Worm (Caenorhabditis elegans): ENCODE measurements around the gene T24A6.20.

The T24A6.20 gene

DNA sequence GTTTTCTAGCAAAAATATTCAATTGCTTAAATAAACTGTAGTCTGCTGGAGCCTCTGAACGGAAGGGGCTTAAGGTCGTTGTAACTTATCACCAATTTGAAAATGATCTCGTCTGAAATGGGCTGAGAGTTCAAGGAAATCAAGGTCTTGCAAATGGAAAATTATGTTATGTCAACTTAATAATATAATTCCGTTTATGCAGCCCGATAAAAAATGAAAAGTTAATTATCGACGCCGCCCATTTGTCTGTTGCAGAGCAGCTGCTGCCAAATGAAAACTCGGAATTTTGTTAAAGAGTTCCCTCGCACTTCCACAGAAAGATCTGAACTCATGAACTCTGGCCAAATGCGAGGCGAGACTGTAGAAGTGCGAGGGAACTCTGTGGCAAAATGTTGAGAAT lies 11.8 kb upstream of the T24A6.20 start, which contains the start of gene srbc-67:
srbc-67 (minus strand) TSS at position 101 of the 400 bp plus-strand sequence.
- TF ChIP-seq blmp-1 (tag; optimal IDR thresholded peaks at IDR 0.05) (no peak), lin-39 (tag; optimal IDR thresholded peaks at IDR 0.05) (no peak), nhr-76 (tag; optimal IDR thresholded peaks at IDR 0.05) (no peak), unc-30 (tag; optimal IDR thresholded peaks at IDR 0.05) (no peak), pag-3 (tag; optimal IDR thresholded peaks at IDR 0.05; ENCODE audit: borderline replicate concordance, insufficient read depth) (no peak), aly-2 (tag; optimal IDR thresholded peaks at IDR 0.05) (no peak), nhr-90 (tag; optimal IDR thresholded peaks at IDR 0.05; ENCODE audit: poor library complexity) (no peak), nhr-12 (tag; optimal IDR thresholded peaks at IDR 0.05) (no peak), fkh-10 (GFP tag; optimal IDR thresholded peaks at IDR 0.05) (no peak), C34B4.2 (tag; optimal IDR thresholded peaks at IDR 0.05) (no peak), ces-1 (GFP tag; optimal IDR thresholded peaks at IDR 0.05) (no peak), ztf-4 (tag; optimal IDR thresholded peaks at IDR 0.05) (no peak), ztf-11 (tag; optimal IDR thresholded peaks at IDR 0.05) (no peak), nhr-237 (tag; optimal IDR thresholded peaks at IDR 0.05) (no peak), tbx-2 (tag; optimal IDR thresholded peaks at IDR 0.05) (no peak), lir-3 (tag; optimal IDR thresholded peaks at IDR 0.05; ENCODE audit: poor library complexity) (no peak), efl-1 (optimal IDR thresholded peaks at IDR 0.05) (no peak), efl-1 (GFP tag; optimal IDR thresholded peaks at IDR 0.05 in 1 of 2) (no peak), fkh-8 (tag; optimal IDR thresholded peaks at IDR 0.05) (no peak), zag-1 (tag; optimal IDR thresholded peaks at IDR 0.05) (no peak), skn-1 (tag; optimal IDR thresholded peaks at IDR 0.05) (no peak)

DNA sequence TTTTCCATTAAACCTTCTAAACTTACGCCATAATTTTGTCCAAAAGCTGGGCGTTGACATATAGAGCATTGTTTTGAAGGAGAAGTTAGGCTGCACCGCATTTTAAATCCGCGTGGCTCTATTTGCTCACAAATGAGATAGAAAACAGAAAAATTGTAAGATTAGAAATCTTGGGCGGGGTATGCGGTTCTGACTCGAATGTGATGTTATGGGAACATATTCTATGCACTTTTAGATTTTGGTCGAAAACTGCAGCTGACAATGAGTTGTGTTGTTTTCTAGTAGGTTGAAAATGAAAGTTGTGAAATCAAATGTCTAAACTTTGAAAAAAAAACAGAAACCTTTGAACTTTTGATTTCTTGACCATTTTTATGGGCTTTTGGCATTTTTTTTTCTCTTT lies 9.6 kb upstream of the T24A6.20 start, which contains the start of gene nhr-222:
nhr-222 (minus strand) TSS at position 101 of the 400 bp plus-strand sequence.
- no peak for TF ChIP-seq unc-98 (GFP tag; IDR thresholded peaks at IDR 0.05)
- TF ChIP-seq ama-1 (optimal IDR thresholded peaks at IDR 0.05): no peak
- no peak for TF ChIP-seq snu-23 (GFP tag; optimal IDR thresholded peaks at IDR 0.05)

DNA sequence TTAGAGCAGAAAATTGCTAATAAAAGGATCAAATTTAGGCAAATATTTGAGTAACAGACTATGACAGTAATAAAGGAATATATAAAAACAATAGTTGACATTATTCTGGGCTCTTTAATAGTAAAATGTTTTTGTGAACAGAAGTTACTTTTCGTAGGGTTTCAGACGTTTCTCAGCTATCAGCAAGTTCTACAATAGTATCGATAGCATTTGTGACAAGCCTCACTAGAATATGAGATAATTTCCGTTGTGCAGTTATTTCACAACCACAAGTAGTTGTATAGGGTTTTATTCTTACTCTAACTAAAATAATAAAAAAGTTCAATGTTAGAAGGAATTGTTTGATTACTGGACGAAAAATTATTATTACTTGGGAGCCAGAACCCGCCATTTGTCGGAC lies 6.4 kb upstream of the T24A6.20 start, which contains the start of gene srbc-68:
srbc-68 (minus strand) TSS at position 101 of the 400 bp plus-strand sequence.
- no peak for TF ChIP-seq fkh-10 (GFP tag; optimal IDR thresholded peaks at IDR 0.05)
- TF ChIP-seq irx-1 (tag; optimal IDR thresholded peaks at IDR 0.05): no peak
- TF ChIP-seq grh-1 (GFP tag; IDR thresholded peaks at IDR 0.05): no peak
- no peak for TF ChIP-seq F16B12.6 (tag; optimal IDR thresholded peaks at IDR 0.05)
- no peak for TF ChIP-seq ceh-88 (GFP tag; IDR thresholded peaks at IDR 0.05)
- no peak for TF ChIP-seq C04F5.9 (tag; optimal IDR thresholded peaks at IDR 0.05)
- TF ChIP-seq tlp-1 (tag; optimal IDR thresholded peaks at IDR 0.05): no peak
- no peak for TF ChIP-seq vab-15 (tag; optimal IDR thresholded peaks at IDR 0.05)
- TF ChIP-seq lin-14 (GFP tag; optimal IDR thresholded peaks at IDR 0.05): no peak
- no peak for TF ChIP-seq isw-1 (GFP tag; IDR thresholded peaks at IDR 0.05)
- no peak for TF ChIP-seq ceh-63 (GFP tag; optimal IDR thresholded peaks at IDR 0.05)
- no peak for TF ChIP-seq nhr-20 (tag; optimal IDR thresholded peaks at IDR 0.05)
- no peak for TF ChIP-seq alr-1 (tag; optimal IDR thresholded peaks at IDR 0.05; ENCODE audit: borderline replicate concordance)
- TF ChIP-seq fkh-8 (tag; optimal IDR thresholded peaks at IDR 0.05): no peak
- TF ChIP-seq hlh-17 (GFP tag; optimal IDR thresholded peaks at IDR 0.05; ENCODE audit: borderline replicate concordance): no peak
- no peak for TF ChIP-seq C16A3.4 (tag; optimal IDR thresholded peaks at IDR 0.05)
- no peak for TF ChIP-seq dpl-1 (GFP tag; optimal IDR thresholded peaks at IDR 0.05)

DNA sequence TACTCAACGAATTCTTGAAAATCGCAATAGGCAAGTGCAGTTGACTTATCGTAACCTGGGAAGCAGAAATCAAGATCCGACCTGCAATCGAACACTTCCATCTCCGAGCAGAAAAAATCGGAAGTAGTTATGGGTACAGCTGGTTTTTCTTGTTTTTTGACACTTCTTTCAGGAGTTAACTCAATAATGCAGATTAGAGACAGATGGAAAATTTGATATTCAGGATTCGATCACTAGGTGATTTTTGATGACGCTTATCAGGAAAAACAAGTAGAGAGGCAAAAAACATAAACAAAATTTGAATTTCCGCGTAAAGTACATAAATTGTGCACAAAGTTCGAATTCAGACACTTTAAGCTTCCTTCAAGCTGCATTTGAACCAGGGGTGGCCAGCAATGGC lies 4.1 kb upstream of the T24A6.20 start, which contains the start of gene srw-130:
srw-130 (minus strand) TSS at position 101 of the 400 bp plus-strand sequence.
- no peak for TF ChIP-seq ama-1 (optimal IDR thresholded peaks at IDR 0.05)
- no peak for TF ChIP-seq hlh-4 (tag; optimal IDR thresholded peaks at IDR 0.05)
- TF ChIP-seq irx-1 (tag; optimal IDR thresholded peaks at IDR 0.05): no peak
- TF ChIP-seq jun-1 (tag; optimal IDR thresholded peaks at IDR 0.05): no peak
- TF ChIP-seq sptf-1 (tag; optimal IDR thresholded peaks at IDR 0.05): no peak
- TF ChIP-seq sup-37 (GFP tag; optimal IDR thresholded peaks at IDR 0.05): no peak
- no peak for TF ChIP-seq xbp-1 (tag; optimal IDR thresholded peaks at IDR 0.05)
- no peak for TF ChIP-seq aly-2 (tag; optimal IDR thresholded peaks at IDR 0.05)
- TF ChIP-seq Y116A8C.19 (tag; optimal IDR thresholded peaks at IDR 0.05; ENCODE audit: borderline replicate concordance): no peak
- no peak for TF ChIP-seq rnt-1 (tag; optimal IDR thresholded peaks at IDR 0.05)
- no peak for TF ChIP-seq dpl-1 (GFP tag; optimal IDR thresholded peaks at IDR 0.05)

Measured in whole organism, L1 larva.